Fruit fly (Drosophila melanogaster) whole organism, prepupa: ENCODE data around the gene ebd1.
A peak's percentile ranks its signal among the peaks of the same experiment; 100 is the strongest.

Source experiments
- Blimp-1 ChIP-seq: fragments of 200-800 bp; sonication (Bioruptor generic); optimal IDR thresholded peaks from 3 replicates; lab custom pipeline; 2017; ENCODE audit warnings: missing biosample characterization, missing genetic modification characterization, mild to moderate bottlenecking, moderate library complexity, missing genetic modification reagents
- CG10631 ChIP-seq: fragments of 200-800 bp; sonication (Bioruptor generic); optimal IDR thresholded peaks from 2 replicates; lab custom pipeline; 2016; ENCODE audit warnings: missing biosample characterization, missing genetic modification characterization
- CG10669 ChIP-seq: fragments of 200-800 bp; sonication (Bioruptor generic); optimal IDR thresholded peaks from 3 replicates; lab custom pipeline; 2018; ENCODE audit warnings: missing biosample characterization, mild to moderate bottlenecking, missing genetic modification characterization, moderate library complexity
- CG11294 ChIP-seq: fragments of 200-800 bp; sonication (Bioruptor generic); IDR thresholded peaks from 2 replicates; pipeline ENCODE4 v1.3.6; 2022; ENCODE audit warnings: missing biosample characterization, missing genetic modification characterization
- CG15336 ChIP-seq: fragments of 200-800 bp; sonication (Bioruptor generic); IDR thresholded peaks from 2 replicates; pipeline ENCODE4 v1.3.6; 2022; ENCODE audit warnings: missing biosample characterization, missing genetic modification characterization
- CG16779 ChIP-seq: fragments of 200-800 bp; sonication (Bioruptor generic); optimal IDR thresholded peaks from 3 replicates; lab custom pipeline; 2017; ENCODE audit warnings: missing biosample characterization, mild to moderate bottlenecking, missing genetic modification characterization
- CG31627 ChIP-seq: fragments of 200-800 bp; sonication (Bioruptor generic); optimal IDR thresholded peaks from 3 replicates; lab custom pipeline; 2016; ENCODE audit warnings: missing biosample characterization, missing genetic modification characterization
- CG32006 ChIP-seq: fragments of 200-800 bp; sonication (Bioruptor generic); optimal IDR thresholded peaks from 3 replicates; lab custom pipeline; 2017; ENCODE audit warnings: missing biosample characterization, mild to moderate bottlenecking, missing genetic modification characterization
- CG3919 ChIP-seq: fragments of 200-800 bp; sonication (Bioruptor generic); optimal IDR thresholded peaks from 3 replicates; lab custom pipeline; 2016; ENCODE audit warnings: missing biosample characterization, missing genetic modification characterization
- CG4318 ChIP-seq: fragments of 200-800 bp; sonication (Bioruptor generic); optimal IDR thresholded peaks from 3 replicates; lab custom pipeline; 2017; ENCODE audit warnings: missing biosample characterization, mild to moderate bottlenecking, missing genetic modification characterization
- CG6163 ChIP-seq: fragments of 200-800 bp; sonication (Bioruptor generic); IDR thresholded peaks from 3 replicates; pipeline ENCODE4 v1.3.6; 2022; ENCODE audit warnings: missing biosample characterization, missing genetic modification characterization
- CG6808 ChIP-seq: fragments of 200-800 bp; sonication (Bioruptor generic); optimal IDR thresholded peaks from 3 replicates; lab custom pipeline; 2017; ENCODE audit warnings: missing biosample characterization, missing genetic modification characterization, mild to moderate bottlenecking, moderate library complexity, missing genetic modification reagents
- CG6854 ChIP-seq: fragments of 200-800 bp; sonication (Bioruptor generic); optimal IDR thresholded peaks from 2 replicates; lab custom pipeline; 2017; ENCODE audit warnings: missing biosample characterization, mild to moderate bottlenecking, missing genetic modification characterization
- CG7368 ChIP-seq: fragments of 200-800 bp; sonication (Bioruptor generic); optimal IDR thresholded peaks from 3 replicates; lab custom pipeline; 2016; ENCODE audit warnings: missing biosample characterization, missing genetic modification characterization
- CG8119 ChIP-seq: fragments of 200-800 bp; sonication (Bioruptor generic); IDR thresholded peaks from 3 replicates; pipeline ENCODE4 v1.3.6; 2022; ENCODE audit warnings: missing biosample characterization, missing genetic modification characterization
- CG8319 ChIP-seq: fragments of 200-800 bp; sonication (Bioruptor generic); optimal IDR thresholded peaks from 3 replicates; lab custom pipeline; 2016; ENCODE audit warnings: missing biosample characterization, missing genetic modification characterization
- CG9139 ChIP-seq: fragments of 200-800 bp; sonication (Bioruptor generic); optimal IDR thresholded peaks from 3 replicates; lab custom pipeline; 2017; ENCODE audit warnings: missing biosample characterization, mild to moderate bottlenecking, missing genetic modification characterization
- Eip75B ChIP-seq: fragments of 200-800 bp; sonication (Bioruptor generic); optimal IDR thresholded peaks from 3 replicates; lab custom pipeline; 2016; ENCODE audit warnings: missing biosample characterization, missing genetic modification characterization
- Eip78C ChIP-seq: fragments of 200-800 bp; sonication (Bioruptor generic); peaks from one replicate; lab custom pipeline; 2016; ENCODE audit warnings: missing biosample characterization, missing genetic modification characterization
- Eip93F ChIP-seq: fragments of 200-800 bp; sonication (Bioruptor generic); optimal IDR thresholded peaks from 2 replicates; lab custom pipeline; 2016; ENCODE audit warnings: missing biosample characterization, mild to moderate bottlenecking, missing genetic modification characterization
- Ets21C ChIP-seq: fragments of 200-800 bp; sonication (Bioruptor generic); optimal IDR thresholded peaks from 3 replicates; lab custom pipeline; 2016; ENCODE audit warnings: missing biosample characterization, missing genetic modification characterization
- Ets96B ChIP-seq: fragments of 200-800 bp; optimal IDR thresholded peaks from 2 replicates; lab custom pipeline; 2019; ENCODE audit warnings: missing biosample characterization, mild to moderate bottlenecking, missing genetic modification characterization, moderate library complexity
- Gug ChIP-seq: fragments of 200-800 bp; sonication (Bioruptor generic); IDR thresholded peaks from 2 replicates; pipeline ENCODE4 v1.3.6; 2022; ENCODE audit warnings: missing biosample characterization, missing genetic modification characterization
- Hr38 ChIP-seq: sonication (Bioruptor generic); optimal IDR thresholded peaks from 2 replicates; lab custom pipeline; 2016; ENCODE audit warnings: missing biosample characterization, missing genetic modification characterization
- Hr39 ChIP-seq: fragments of 200-800 bp; sonication (Bioruptor generic); optimal IDR thresholded peaks from 2 replicates; lab custom pipeline; 2016; ENCODE audit warnings: missing biosample characterization, missing genetic modification characterization
- Hr4 ChIP-seq: fragments of 200-800 bp; sonication (Bioruptor generic); optimal IDR thresholded peaks from 3 replicates; lab custom pipeline; 2016; ENCODE audit warnings: missing biosample characterization, missing genetic modification characterization
- Lpt ChIP-seq: fragments of 200-800 bp; sonication (Bioruptor generic); optimal IDR thresholded peaks from 3 replicates; lab custom pipeline; 2016; ENCODE audit warnings: missing biosample characterization, missing genetic modification characterization
- Met ChIP-seq: fragments of 200-800 bp; sonication (Bioruptor generic); optimal IDR thresholded peaks from 3 replicates; lab custom pipeline; 2016; ENCODE audit warnings: missing biosample characterization, missing genetic modification characterization
- OdsH ChIP-seq: fragments of 200-800 bp; sonication (Bioruptor generic); optimal IDR thresholded peaks from 3 replicates; lab custom pipeline; 2016; ENCODE audit warnings: missing biosample characterization, missing genetic modification characterization
- Smox ChIP-seq: fragments of 200-800 bp; sonication (Bioruptor generic); optimal IDR thresholded peaks from 3 replicates; lab custom pipeline; 2016; ENCODE audit warnings: missing biosample characterization, missing genetic modification characterization
- Sox102F ChIP-seq: fragments of 200-800 bp; sonication (Bioruptor generic); optimal IDR thresholded peaks from 2 replicates; lab custom pipeline; 2016; ENCODE audit warnings: missing biosample characterization, mild to moderate bottlenecking, missing genetic modification characterization
- achi ChIP-seq: fragments of 200-800 bp; sonication (Bioruptor generic); optimal IDR thresholded peaks from 3 replicates; lab custom pipeline; 2016; ENCODE audit warnings: missing biosample characterization, missing genetic modification characterization
- acj6 ChIP-seq: fragments of 200-800 bp; sonication (Bioruptor generic); optimal IDR thresholded peaks from 3 replicates; lab custom pipeline; 2016; ENCODE audit warnings: missing biosample characterization, missing genetic modification characterization
- cyc ChIP-seq: fragments of 200-800 bp; sonication (Bioruptor generic); optimal IDR thresholded peaks from 3 replicates; lab custom pipeline; 2016; ENCODE audit warnings: missing biosample characterization, missing genetic modification characterization
- dac ChIP-seq: fragments of 200-800 bp; sonication (Bioruptor generic); optimal IDR thresholded peaks from 2 replicates; lab custom pipeline; 2017; ENCODE audit warnings: missing biosample characterization, mild to moderate bottlenecking, missing genetic modification characterization
- dsx ChIP-seq: fragments of 200-800 bp; optimal IDR thresholded peaks from 3 replicates; lab custom pipeline; 2019; ENCODE audit warnings: missing biosample characterization, mild to moderate bottlenecking, missing genetic modification characterization, moderate library complexity; ENCODE audit not compliant: poor library complexity, severe bottlenecking
- eg ChIP-seq: fragments of 200-800 bp; sonication (Bioruptor generic); IDR thresholded peaks from 3 replicates; pipeline ENCODE4 v1.3.6; 2022; ENCODE audit warnings: missing biosample characterization, missing genetic modification characterization
- esn ChIP-seq: fragments of 200-800 bp; sonication (Bioruptor generic); optimal IDR thresholded peaks from 2 replicates; lab custom pipeline; 2016; ENCODE audit warnings: missing biosample characterization, mild to moderate bottlenecking, missing genetic modification characterization, moderate library complexity
- lz ChIP-seq: fragments of 200-800 bp; sonication (Bioruptor generic); optimal IDR thresholded peaks from 3 replicates; lab custom pipeline; 2016; ENCODE audit warnings: missing biosample characterization, missing genetic modification characterization
- pdm3 ChIP-seq: fragments of 200-800 bp; sonication (Bioruptor generic); optimal IDR thresholded peaks from 3 replicates; lab custom pipeline; 2016; ENCODE audit warnings: missing biosample characterization, missing genetic modification characterization
- ss ChIP-seq, 2 experiments: fragments of 200-800 bp; sonication (Bioruptor generic); optimal IDR thresholded peaks; 2 replicates in 1 of 2; 3 replicates in 1 of 2; lab custom pipeline; 2017 to 2018; ENCODE audit warnings: mild to moderate bottlenecking in 2 of 2, missing biosample characterization in 2 of 2, missing genetic modification characterization in 2 of 2, moderate library complexity in 1 of 2
- svp ChIP-seq: fragments of 200-800 bp; sonication (Bioruptor generic); peaks from one replicate; lab custom pipeline; 2016; ENCODE audit warnings: missing biosample characterization, missing genetic modification characterization
- topi ChIP-seq: fragments of 200-800 bp; sonication (Bioruptor generic); optimal IDR thresholded peaks from 3 replicates; lab custom pipeline; 2016; ENCODE audit warnings: missing biosample characterization, missing genetic modification characterization
- vri ChIP-seq: fragments of 200-800 bp; sonication (Bioruptor generic); optimal IDR thresholded peaks from 3 replicates; lab custom pipeline; 2016; ENCODE audit warnings: missing biosample characterization, mild to moderate bottlenecking, missing genetic modification characterization

The ebd1 gene

dm6 chr3L:680258-680657, 5.1 kb downstream of the ebd1 start, which contains the start of gene CG17129 (continued):
- TF ChIP-seq OdsH (peak; percentile 37), Sox102F (peak; percentile 59), CG16779 (tag; lab: Kevin White, UChicago) (no peak), cyc (GFP tag; lab: Kevin White, UChicago) (peak; percentile 71), Gug (GFP tag; lab: Robert Waterston, UW) (no peak), CG8319 (GFP tag; lab: Kevin White, UChicago) (no peak), CG32006 (GFP tag; lab: Kevin White, UChicago) (peak; percentile 27), Eip78C (GFP tag; lab: Kevin White, UChicago) (peak; percentile 70), ss (GFP tag; optimal IDR thresholded peaks at IDR 0.05; lab: Kevin White, UChicago) (no peak), CG10631 (GFP tag; lab: Kevin White, UChicago) (peak; percentile 52), CG31627 (GFP tag; lab: Kevin White, UChicago) (peak; percentile 60), Smox (GFP tag; lab: Kevin White, UChicago) (peak; percentile 54), acj6 (GFP tag; lab: Kevin White, UChicago) (peak; percentile 42)

- TF ChIP-seq CG6854 (no peak), CG11294 (no peak), CG4318 (no peak), Hr4 (GFP tag; lab: Kevin White, UChicago) (no peak), lz (GFP tag; lab: Kevin White, UChicago) (no peak), acj6 (GFP tag; lab: Kevin White, UChicago) (no peak), vri (GFP tag; lab: Kevin White, UChicago) (no peak), CG6808 (GFP tag; lab: Kevin White, UChicago) (no peak), CG32006 (GFP tag; lab: Kevin White, UChicago) (no peak), eg (GFP tag; lab: Robert Waterston, UW) (no peak), Ets96B (tag; lab: Kevin White, UChicago) (no peak), CG3919 (GFP tag; lab: Kevin White, UChicago) (no peak), CG7368 (no peak), Hr38 (no peak), CG31627 (GFP tag; lab: Kevin White, UChicago) (no peak), CG8119 (GFP tag; lab: Robert Waterston, UW) (no peak), Eip78C (GFP tag; lab: Kevin White, UChicago) (no peak), Lpt (GFP tag; lab: Kevin White, UChicago) (no peak), CG6163 (GFP tag; lab: Robert Waterston, UW) (no peak)
These were observed 9.5 kb downstream of the ebd1 start for dm6 chr3L:675856-676255.

dm6 chr3L:673324-673723, 12.0 kb downstream of the ebd1 start:
- peak; percentile 59 for TF ChIP-seq dsx (GFP tag; lab: Kevin White, UChicago)
- TF ChIP-seq Lpt (GFP tag; lab: Kevin White, UChicago), result no peak

dm6 chr3L:666544-666943, 18.8 kb downstream of the ebd1 start:
- no peak for TF ChIP-seq Eip93F (GFP tag; lab: Kevin White, UChicago)
- TF ChIP-seq CG8119 (GFP tag; lab: Robert Waterston, UW), result no peak
- TF ChIP-seq lz (GFP tag; lab: Kevin White, UChicago), result peak; percentile 22
- peak; percentile 72 for TF ChIP-seq svp
- TF ChIP-seq CG31627 (GFP tag; lab: Kevin White, UChicago), result peak; percentile 38
- TF ChIP-seq Hr4 (GFP tag; lab: Kevin White, UChicago), result no peak
- TF ChIP-seq dac, result no peak
- TF ChIP-seq topi (GFP tag; lab: Kevin White, UChicago), result peak; percentile 42
- TF ChIP-seq esn, result peak; percentile 53
- TF ChIP-seq Blimp-1, result no peak
- TF ChIP-seq vri (GFP tag; lab: Kevin White, UChicago), result peak; percentile 4
- TF ChIP-seq achi (GFP tag; lab: Kevin White, UChicago), result no peak
- no peak for TF ChIP-seq CG32006 (GFP tag; lab: Kevin White, UChicago)
- no peak for TF ChIP-seq CG10631 (GFP tag; lab: Kevin White, UChicago)
- TF ChIP-seq CG8319 (GFP tag; lab: Kevin White, UChicago), result no peak
- no peak for TF ChIP-seq Eip75B (GFP tag; lab: Kevin White, UChicago)
- TF ChIP-seq CG3919 (GFP tag; lab: Kevin White, UChicago), result peak; percentile 14
- TF ChIP-seq CG9139, result no peak
- TF ChIP-seq cyc (GFP tag; lab: Kevin White, UChicago), result peak; percentile 12
- TF ChIP-seq pdm3 (GFP tag; lab: Kevin White, UChicago), result peak; percentile 11
- TF ChIP-seq CG10669 (GFP tag; lab: Kevin White, UChicago), result peak; percentile 15
- TF ChIP-seq CG6808 (GFP tag; lab: Kevin White, UChicago), result peak; percentile 7
- peak; percentile 25 for TF ChIP-seq Ets96B (tag; lab: Kevin White, UChicago)
- peak; percentile 36 for TF ChIP-seq Hr39 (GFP tag; lab: Kevin White, UChicago)
- no peak for TF ChIP-seq Ets21C (GFP tag; lab: Kevin White, UChicago)
- TF ChIP-seq ss (GFP tag; optimal IDR thresholded peaks at IDR 0.05; lab: Kevin White, UChicago), result no peak
- no peak for TF ChIP-seq eg (GFP tag; lab: Robert Waterston, UW)
- peak; percentile 54 for TF ChIP-seq Met (GFP tag; lab: Kevin White, UChicago)
- peak; percentile 41 for TF ChIP-seq Smox (GFP tag; lab: Kevin White, UChicago)
- peak; percentile 34 for TF ChIP-seq Sox102F
- no peak for TF ChIP-seq CG15336
